Worm (Caenorhabditis elegans): Measurements from ENCODE around the gene dpy-28.

DNA sequence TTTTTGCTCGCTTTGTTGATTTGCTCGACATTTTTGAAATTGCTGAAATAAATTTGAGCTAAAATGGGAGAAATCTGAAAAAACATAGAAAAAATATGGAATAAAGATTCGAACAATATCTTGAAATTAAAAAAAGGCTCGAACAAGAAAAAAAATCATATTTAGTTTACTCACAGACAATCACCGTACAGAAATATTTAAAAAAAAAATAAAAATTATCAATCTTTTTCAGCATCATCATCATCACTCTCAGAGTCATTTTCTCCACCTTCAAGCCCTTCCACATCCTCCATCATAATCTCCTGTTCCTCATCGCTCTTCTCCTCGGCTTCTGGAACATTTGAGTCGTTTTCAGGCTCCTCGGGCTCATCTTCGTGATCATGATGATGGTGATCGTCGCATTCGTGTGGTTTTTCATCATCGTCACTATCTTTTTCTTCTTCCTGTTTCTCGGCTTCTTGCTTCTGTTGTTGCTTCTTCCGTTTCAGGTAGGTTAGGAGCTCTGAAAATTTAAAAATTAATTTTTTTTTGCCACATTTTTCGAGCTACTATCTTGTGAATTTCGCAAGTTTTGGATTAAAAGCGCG, 7.4 kb upstream of the dpy-28 start, which contains the start of gene hpl-2:
- no peak for TF ChIP-seq hlh-30 (tag; optimal IDR thresholded peaks at IDR 0.05; ENCODE audit: insufficient read depth)
- no peak for TF ChIP-seq madf-2 (tag; optimal IDR thresholded peaks at IDR 0.05)
- no peak for TF ChIP-seq sdc-2 (tag; optimal IDR thresholded peaks at IDR 0.05)
- no peak for TF ChIP-seq eyg-1 (tag; optimal IDR thresholded peaks at IDR 0.05)
- TF ChIP-seq K02D7.2 (tag; optimal IDR thresholded peaks at IDR 0.05): no peak
- TF ChIP-seq unc-86 (tag; optimal IDR thresholded peaks at IDR 0.05): no peak
- no peak for TF ChIP-seq unc-42 (tag; optimal IDR thresholded peaks at IDR 0.05)

All from whole organism, late embryonic.